Worm (Caenorhabditis elegans): Measurements from ENCODE around the gene Y40H7A.11.

Y40H7A.11 gene

DNA sequence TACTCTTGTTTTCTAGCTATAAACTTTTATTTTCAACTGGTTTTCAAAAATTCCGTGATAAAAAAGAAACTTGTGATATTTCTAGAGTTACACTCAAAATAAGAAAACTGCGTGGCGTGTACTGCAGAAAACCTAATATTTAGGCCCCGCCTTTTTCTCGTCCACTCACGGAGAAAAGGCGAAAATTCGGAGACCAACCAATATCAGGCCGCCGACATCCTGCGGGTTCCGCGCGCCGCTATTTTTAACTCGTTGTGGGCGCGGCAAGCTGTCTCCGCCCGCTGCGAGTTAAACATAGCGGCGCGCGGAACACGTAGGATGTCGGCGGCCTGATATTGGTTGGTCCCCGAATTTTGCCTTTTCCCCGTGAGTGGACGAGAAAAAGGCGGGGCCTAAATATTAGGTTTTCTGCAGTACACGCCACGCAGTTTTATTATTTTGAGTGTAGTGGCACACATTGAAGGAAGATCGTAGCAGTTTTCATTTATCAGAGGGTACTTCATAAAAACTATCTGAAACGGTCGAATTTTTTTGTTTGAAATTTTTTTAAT lies 2.0 kb downstream of the Y40H7A.11 start:
- TF ChIP-seq snpc-1.2 (GFP tag; IDR thresholded peaks at IDR 0.05): peak; percentile 90

DNA sequence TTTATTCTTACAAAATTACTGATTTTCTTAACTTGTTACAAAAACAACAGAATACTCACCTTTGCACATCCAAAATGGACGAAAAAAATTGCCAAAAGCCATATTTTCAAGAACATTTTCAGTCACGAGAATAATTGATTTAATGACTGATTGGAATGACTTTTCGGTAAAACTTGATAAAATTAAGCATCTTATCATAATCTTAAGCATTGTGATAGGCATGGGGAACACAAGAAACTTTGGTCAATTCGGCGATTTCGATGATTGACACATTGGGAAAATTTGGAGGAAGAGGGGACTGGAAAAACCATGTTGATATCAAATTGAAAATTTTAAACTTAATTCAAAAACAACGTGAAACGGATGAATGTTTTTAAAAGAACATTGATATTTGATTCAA lies 4.7 kb downstream of the Y40H7A.11 start, which contains the start of gene Y40H7A.10:
Gene Y40H7A.10, minus strand, starts transcription at position 128 of the 400 bp plus-strand sequence.
- TF ChIP-seq daf-16 (GFP tag; optimal IDR thresholded peaks at IDR 0.05) (no peak), daf-16 (tag; optimal IDR thresholded peaks at IDR 0.05) (no peak), spr-3 (GFP tag; optimal IDR thresholded peaks at IDR 0.05) (no peak), T20F7.1 (GFP tag; optimal IDR thresholded peaks at IDR 0.05) (peak; percentile 3), hlh-30 (tag; optimal IDR thresholded peaks at IDR 0.05; ENCODE audit: insufficient read depth) (no peak), dve-1 (tag; optimal IDR thresholded peaks at IDR 0.05; ENCODE audit: insufficient read depth) (peak; percentile 43), lin-38 (GFP tag; IDR thresholded peaks at IDR 0.05) (no peak), dmd-6 (GFP tag; IDR thresholded peaks at IDR 0.05) (peak; percentile 77), mep-1 (tag; optimal IDR thresholded peaks at IDR 0.05) (no peak), dmd-9 (GFP tag; IDR thresholded peaks at IDR 0.05) (no peak), ceh-82 (tag; optimal IDR thresholded peaks at IDR 0.05) (no peak)

DNA sequence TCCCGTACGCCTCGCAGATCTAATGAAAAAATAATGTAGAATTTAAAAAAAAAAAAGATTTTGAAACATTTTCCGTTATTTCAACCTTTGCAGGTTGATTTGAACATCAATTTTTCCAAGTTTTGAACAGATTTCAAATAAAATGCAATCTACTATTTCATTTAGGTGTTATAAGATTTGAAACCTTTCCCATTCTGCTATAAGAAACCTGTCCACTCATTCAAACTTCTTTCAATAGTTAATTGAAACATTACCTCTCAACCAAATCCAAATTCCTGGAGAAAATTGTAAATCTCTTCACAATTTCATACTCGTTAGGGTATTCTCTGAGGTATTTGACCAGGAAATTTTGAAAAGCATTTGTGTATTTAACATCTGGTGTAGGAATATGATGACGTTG lies 5.5 kb downstream of the Y40H7A.11 start:
- TF ChIP-seq ztf-11 (tag; optimal IDR thresholded peaks at IDR 0.05) (no peak), snpc-1.2 (GFP tag; IDR thresholded peaks at IDR 0.05) (peak; percentile 50; the same call in 1 of the 2 replicates)

DNA sequence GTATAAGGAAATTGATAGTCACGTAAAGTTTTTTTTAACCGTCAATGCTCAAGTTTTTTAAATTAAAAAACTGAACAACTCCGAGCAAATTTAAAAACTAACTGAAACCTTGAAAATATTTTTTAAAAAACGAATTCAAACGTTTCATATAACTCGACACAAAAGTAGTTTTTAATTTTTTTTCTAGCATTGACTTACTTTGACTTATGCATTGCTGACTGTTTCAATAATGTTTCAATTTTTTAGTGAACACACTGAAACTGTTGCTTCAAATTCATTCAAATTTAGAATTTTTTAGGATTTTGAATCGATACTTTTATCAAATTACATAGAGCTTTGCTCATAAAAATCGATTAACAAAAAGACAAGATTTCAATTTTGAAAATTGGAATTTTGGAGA lies 9.7 kb downstream of the Y40H7A.11 start:
- TF ChIP-seq madf-5 (GFP tag; IDR thresholded peaks at IDR 0.05) (no peak), nhr-237 (tag; optimal IDR thresholded peaks at IDR 0.05) (no peak), ZK337.2 (GFP tag; IDR thresholded peaks at IDR 0.05) (no peak), aha-1 (tag) (no peak), attf-4 (tag; optimal IDR thresholded peaks at IDR 0.05) (no peak), hlh-11 (tag; optimal IDR thresholded peaks at IDR 0.05) (no peak), gei-8 (GFP tag; optimal IDR thresholded peaks at IDR 0.05) (no peak), daf-19 (GFP tag; conservative IDR thresholded peaks at IDR 0.05) (no peak), unc-39 (tag; optimal IDR thresholded peaks at IDR 0.05) (no peak)

DNA sequence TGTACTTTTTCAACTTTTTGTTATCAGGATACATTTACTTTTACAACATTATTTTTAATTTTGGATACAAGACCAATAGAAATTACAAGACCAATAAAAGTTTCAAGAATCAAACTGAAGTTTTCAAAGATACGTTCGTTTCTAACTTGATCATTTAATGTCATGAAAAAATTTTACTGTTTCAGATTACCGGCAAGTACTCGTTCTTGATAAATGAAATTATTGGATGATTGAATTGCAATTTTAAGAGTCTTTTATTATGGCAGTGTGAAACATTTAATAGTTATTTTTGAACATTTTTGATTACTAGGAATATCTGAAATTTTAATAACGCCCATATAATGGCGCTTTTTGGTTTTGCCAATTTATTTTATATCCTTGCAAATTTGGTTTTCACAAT lies 13.5 kb downstream of the Y40H7A.11 start:
- TF ChIP-seq snpc-1.2 (GFP tag; IDR thresholded peaks at IDR 0.05) (peak; percentile 55), aha-1 (tag) (no peak), ceh-28 (tag; optimal IDR thresholded peaks at IDR 0.05) (no peak), daf-19 (GFP tag; conservative IDR thresholded peaks at IDR 0.05) (no peak)

DNA sequence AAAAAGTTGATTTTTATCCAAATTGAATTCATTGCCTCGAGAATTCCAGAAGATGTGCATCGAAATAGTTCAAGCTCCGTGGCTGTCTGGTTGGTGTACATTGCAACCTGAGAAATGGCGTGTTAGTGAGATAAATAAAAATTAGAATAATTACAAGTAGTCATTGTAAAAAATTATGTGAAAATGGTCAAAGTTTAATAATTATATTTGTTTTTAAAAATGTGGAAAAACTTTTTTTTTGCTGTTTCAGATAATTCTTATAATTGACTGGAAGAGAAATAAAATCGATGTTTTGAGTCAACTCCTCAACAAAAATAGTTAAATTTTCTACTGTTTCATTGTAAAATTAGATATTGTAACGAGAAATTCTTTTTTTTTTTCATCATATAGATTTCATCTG lies 17.2 kb downstream of the Y40H7A.11 start, which contains the start of gene sra-30:
Gene sra-30, minus strand, starts transcription at position 101 of the 400 bp plus-strand sequence.
- TF ChIP-seq mdl-1 (tag; optimal IDR thresholded peaks at IDR 0.05) (no peak), madf-9 (GFP tag; conservative IDR thresholded peaks at IDR 0.05) (no peak)

DNA sequence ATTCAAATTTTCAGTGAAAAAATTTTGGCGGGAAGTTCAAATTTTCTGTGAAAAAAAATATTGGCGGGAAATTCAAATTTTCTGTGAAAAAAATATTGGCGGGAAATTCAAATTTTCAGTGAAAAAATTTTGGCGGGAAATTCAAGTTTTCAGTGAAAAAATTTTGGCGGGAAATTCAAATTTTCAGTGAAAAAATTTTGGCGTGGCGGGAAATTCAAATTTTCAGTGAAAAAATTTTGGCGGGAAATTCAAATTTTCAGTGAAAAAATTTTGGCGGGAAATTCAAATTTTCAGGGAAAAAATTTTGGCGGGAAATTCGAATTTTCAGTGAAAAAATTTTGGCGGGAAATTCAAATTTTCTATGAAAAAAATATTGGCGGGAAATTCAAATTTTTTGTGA lies 30.7 kb downstream of the Y40H7A.11 start:
- TF ChIP-seq F44E2.7 (GFP tag; IDR thresholded peaks at IDR 0.05) (0 out of 2 replicates have a peak, but pooled peaks have one; percentile 18), mxl-2 (GFP tag; conservative IDR thresholded peaks at IDR 0.05) (0 out of 2 replicates have a peak, but pooled peaks have one; percentile 61), saeg-2 (GFP tag; IDR thresholded peaks at IDR 0.05) (0 out of 2 replicates have a peak, but pooled peaks have one; percentile 21), php-3 (GFP tag; IDR thresholded peaks at IDR 0.05) (peak; percentile 77), D1046.2 (GFP tag; IDR thresholded peaks at IDR 0.05) (peak; percentile 60; the same call in 1 of the 2 replicates), lin-1 (GFP tag; IDR thresholded peaks at IDR 0.05) (peak; percentile 39; the same call in 1 of the 2 replicates), Y105C5A.15 (GFP tag; IDR thresholded peaks at IDR 0.05) (peak; percentile 40; the same call in 1 of the 2 replicates), vab-7 (GFP tag; IDR thresholded peaks at IDR 0.05) (0 out of 2 replicates have a peak, but pooled peaks have one; percentile 22), Y48G9A.11 (GFP tag; IDR thresholded peaks at IDR 0.05) (peak; percentile 68), snpc-1.2 (GFP tag; IDR thresholded peaks at IDR 0.05) (peak; percentile 66), lim-7 (GFP tag; IDR thresholded peaks at IDR 0.05) (peak; percentile 60; the same call in 1 of the 2 replicates)
